Fruit fly (Drosophila melanogaster): ENCODE results near the gene CG6230.

- no peak for TF ChIP-seq Abd-B (GFP tag; optimal IDR thresholded peaks at IDR 0.05)
- no peak for TF ChIP-seq h (GFP tag; optimal IDR thresholded peaks at IDR 0.05)
- no peak for TF ChIP-seq OdsH (GFP tag; optimal IDR thresholded peaks at IDR 0.05)
These were observed 33.7 kb downstream of the CG6230 start, which contains the start of gene CG16854 for dm6 chr2L:11086357-11086924.
